Fruit fly (Drosophila melanogaster) whole organism, embryonic: ENCODE results near the gene Smvt.
A peak's percentile ranks its signal among the peaks of the same experiment; 100 is the strongest.

Source experiments
- ATbp ChIP-seq: fragments of 200-800 bp; sonication (Bioruptor generic); optimal IDR thresholded peaks from 2 replicates; lab custom pipeline; 2017; ENCODE audit warnings: missing biosample characterization, mild to moderate bottlenecking, missing genetic modification characterization, missing genetic modification reagents
- Blimp-1 ChIP-seq: fragments of 200-800 bp; sonication (Bioruptor generic); optimal IDR thresholded peaks from 3 replicates; lab custom pipeline; 2018; ENCODE audit warnings: missing biosample characterization, missing genetic modification characterization, mild to moderate bottlenecking, moderate library complexity, missing genetic modification reagents
- Bteb2 ChIP-seq: fragments of 200-800 bp; sonication (Bioruptor generic); optimal IDR thresholded peaks from 2 replicates; lab custom pipeline; 2016; ENCODE audit warnings: missing biosample characterization, missing genetic modification characterization
- CG12769 ChIP-seq: fragments of 200-800 bp; sonication (Bioruptor generic); optimal IDR thresholded peaks from 2 replicates; lab custom pipeline; 2019; ENCODE audit warnings: missing biosample characterization, mild to moderate bottlenecking, missing genetic modification characterization, moderate library complexity
- CG15073 ChIP-seq: fragments of 200-800 bp; sonication (Bioruptor generic); optimal IDR thresholded peaks from 2 replicates; lab custom pipeline; 2016; ENCODE audit warnings: missing biosample characterization, missing genetic modification characterization
- CG16813 ChIP-seq: fragments of 200-800 bp; sonication (Bioruptor generic); IDR thresholded peaks from 3 replicates; pipeline ENCODE4 v1.3.6; 2022; ENCODE audit warnings: missing biosample characterization, missing genetic modification characterization; ENCODE audit not compliant: partially characterized antibody
- CG18599 ChIP-seq: fragments of 200-800 bp; sonication (Bioruptor generic); optimal IDR thresholded peaks from 3 replicates; lab custom pipeline; 2017; ENCODE audit warnings: missing biosample characterization, missing genetic modification characterization, mild to moderate bottlenecking, moderate library complexity, missing genetic modification reagents
- CG2889 ChIP-seq: fragments of 200-800 bp; sonication (Bioruptor generic); IDR thresholded peaks from 3 replicates; pipeline ENCODE4 v1.3.6; 2022; ENCODE audit warnings: missing biosample characterization, missing genetic modification characterization
- CG30403 ChIP-seq: fragments of 200-800 bp; sonication (Bioruptor generic); optimal IDR thresholded peaks from 3 replicates; lab custom pipeline; 2016; ENCODE audit warnings: missing biosample characterization, missing genetic modification characterization
- CG34224 ChIP-seq: fragments of 200-800 bp; sonication (Bioruptor generic); IDR thresholded peaks from 3 replicates; pipeline ENCODE4 v1.3.6; 2022; ENCODE audit warnings: missing biosample characterization, missing genetic modification characterization; ENCODE audit not compliant: partially characterized antibody
- CG4404 ChIP-seq: fragments of 200-800 bp; sonication (Bioruptor generic); IDR thresholded peaks from 2 replicates; pipeline ENCODE4 v1.3.6; 2022; ENCODE audit warnings: missing biosample characterization, missing genetic modification characterization
- CG6813 ChIP-seq: fragments of 200-800 bp; sonication (Bioruptor generic); optimal IDR thresholded peaks from 2 replicates; lab custom pipeline; 2017; ENCODE audit warnings: missing biosample characterization, missing genetic modification characterization, mild to moderate bottlenecking, moderate library complexity, missing genetic modification reagents
- CG8089 ChIP-seq: fragments of 200-800 bp; sonication (Bioruptor generic); optimal IDR thresholded peaks from 3 replicates; lab custom pipeline; 2016; ENCODE audit warnings: missing biosample characterization, missing genetic modification characterization
- CG8281 ChIP-seq: fragments of 200-800 bp; sonication (Bioruptor generic); optimal IDR thresholded peaks from 2 replicates; lab custom pipeline; 2018; ENCODE audit warnings: missing biosample characterization, mild to moderate bottlenecking, missing genetic modification characterization, moderate library complexity
- CG8478 ChIP-seq: fragments of >200 bp; optimal IDR thresholded peaks from 2 replicates; lab custom pipeline; 2018
- D ChIP-seq, 2 experiments: fragments of 200-800 bp in 1 of 2; fragments of >200 bp in 1 of 2; sonication (Bioruptor generic) in 1 of 2; optimal IDR thresholded peaks; 2 replicates in 1 of 2; 3 replicates in 1 of 2; lab custom pipeline; 2017; ENCODE audit warnings: mild to moderate bottlenecking in 1 of 2, missing biosample characterization in 1 of 2, missing genetic modification characterization in 1 of 2, missing genetic modification reagents in 1 of 2
- D19A ChIP-seq: fragments of 200-800 bp; optimal IDR thresholded peaks from 3 replicates; lab custom pipeline; 2019; ENCODE audit warnings: missing biosample characterization, mild to moderate bottlenecking, missing genetic modification characterization, moderate library complexity
- Dbx ChIP-seq: fragments of 200-800 bp; sonication (Bioruptor generic); IDR thresholded peaks from 3 replicates; pipeline ENCODE4 v1.3.6; 2022; ENCODE audit warnings: missing biosample characterization, missing genetic modification characterization
- Ets65A ChIP-seq: fragments of 200-800 bp; sonication (Bioruptor generic); peaks from one replicate; lab custom pipeline; 2016; ENCODE audit warnings: missing biosample characterization, missing genetic modification characterization
- HLH4C ChIP-seq: fragments of 200-800 bp; sonication (Bioruptor generic); IDR thresholded peaks from 3 replicates; pipeline ENCODE4 v1.3.6; 2022; ENCODE audit warnings: missing biosample characterization, missing genetic modification characterization; ENCODE audit not compliant: partially characterized antibody
- MESR4 ChIP-seq: fragments of 200-800 bp; sonication (Bioruptor generic); optimal IDR thresholded peaks from 2 replicates; lab custom pipeline; 2018; ENCODE audit warnings: missing biosample characterization, mild to moderate bottlenecking, missing genetic modification characterization, moderate library complexity
- Mrtf ChIP-seq: fragments of 200-800 bp; sonication (Bioruptor generic); IDR thresholded peaks from 3 replicates; pipeline ENCODE4 v1.3.6; 2022; ENCODE audit warnings: missing biosample characterization, missing genetic modification characterization
- Side ChIP-seq: fragments of 200-800 bp; sonication (Bioruptor generic); optimal IDR thresholded peaks from 2 replicates; lab custom pipeline; 2016; ENCODE audit warnings: missing biosample characterization, missing genetic modification characterization
- Sin3A ChIP-seq: fragments of >200 bp; optimal IDR thresholded peaks from 2 replicates; lab custom pipeline; 2018
- ac ChIP-seq: fragments of 200-800 bp; sonication (Bioruptor generic); optimal IDR thresholded peaks from 3 replicates; lab custom pipeline; 2017; ENCODE audit warnings: missing biosample characterization, mild to moderate bottlenecking, missing genetic modification characterization
- amos ChIP-seq: fragments of 200-800 bp; sonication (Bioruptor generic); IDR thresholded peaks from 2 replicates; pipeline ENCODE4 v1.3.6; 2022; ENCODE audit warnings: missing biosample characterization, missing genetic modification characterization; ENCODE audit not compliant: partially characterized antibody
- bbx ChIP-seq: fragments of 200-800 bp; sonication (Bioruptor generic); IDR thresholded peaks from 2 replicates; pipeline ENCODE4 v1.3.6; 2022; ENCODE audit warnings: missing biosample characterization, missing genetic modification characterization; ENCODE audit not compliant: partially characterized antibody
- bigmax ChIP-seq: fragments of 200-800 bp; sonication (Bioruptor generic); optimal IDR thresholded peaks from 2 replicates; lab custom pipeline; 2018; ENCODE audit warnings: missing biosample characterization, mild to moderate bottlenecking, missing genetic modification characterization
- cad ChIP-seq: fragments of >200 bp; optimal IDR thresholded peaks from 2 replicates; lab custom pipeline; 2017; ENCODE audit warnings: missing biosample characterization, missing genetic modification characterization
- chn ChIP-seq: fragments of 200-800 bp; sonication (Bioruptor generic); optimal IDR thresholded peaks from 2 replicates; lab custom pipeline; 2016; ENCODE audit warnings: missing biosample characterization, missing genetic modification characterization
- corto ChIP-seq: fragments of 200-800 bp; sonication (Bioruptor generic); optimal IDR thresholded peaks from 2 replicates; lab custom pipeline; 2016; ENCODE audit warnings: missing biosample characterization, mild to moderate bottlenecking, missing genetic modification characterization, moderate library complexity
- cwo ChIP-seq: fragments of 200-800 bp; sonication (Bioruptor generic); optimal IDR thresholded peaks from 3 replicates; lab custom pipeline; 2017; ENCODE audit warnings: missing biosample characterization, missing genetic modification characterization, mild to moderate bottlenecking, moderate library complexity, missing genetic modification reagents
- dan ChIP-seq: fragments of 200-800 bp; sonication (Bioruptor generic); IDR thresholded peaks from 2 replicates; pipeline ENCODE4 v1.3.6; 2022; ENCODE audit warnings: missing biosample characterization, missing genetic modification characterization
- ems ChIP-seq: fragments of 200-800 bp; sonication (Bioruptor generic); optimal IDR thresholded peaks from 3 replicates; lab custom pipeline; 2016; ENCODE audit warnings: missing biosample characterization, missing genetic modification characterization
- fd3F ChIP-seq: fragments of 200-800 bp; sonication (Bioruptor generic); optimal IDR thresholded peaks from 2 replicates; lab custom pipeline; 2018; ENCODE audit warnings: missing biosample characterization, mild to moderate bottlenecking, missing genetic modification characterization, moderate library complexity
- gt ChIP-seq: fragments of 200-800 bp; sonication (Bioruptor generic); IDR thresholded peaks from 2 replicates; pipeline ENCODE4 v1.3.6; 2022; ENCODE audit warnings: missing biosample characterization, missing genetic modification characterization
- jumu ChIP-seq: fragments of 200-800 bp; sonication (Bioruptor generic); optimal IDR thresholded peaks from 3 replicates; lab custom pipeline; 2016; ENCODE audit warnings: missing biosample characterization, missing genetic modification characterization
- kah ChIP-seq: fragments of 200-800 bp; sonication (Bioruptor generic); optimal IDR thresholded peaks from 2 replicates; lab custom pipeline; 2018; ENCODE audit warnings: missing biosample characterization, mild to moderate bottlenecking, missing genetic modification characterization
- kni ChIP-seq: fragments of 200-800 bp; sonication (Bioruptor generic); optimal IDR thresholded peaks from 3 replicates; lab custom pipeline; 2017; ENCODE audit warnings: mild to moderate bottlenecking, missing biosample characterization, missing genetic modification reagents, missing genetic modification characterization
- mirr ChIP-seq: fragments of 200-800 bp; sonication (Bioruptor generic); optimal IDR thresholded peaks from 3 replicates; lab custom pipeline; 2018; ENCODE audit warnings: missing biosample characterization, mild to moderate bottlenecking, missing genetic modification characterization
- nom ChIP-seq: fragments of 200-800 bp; sonication (Bioruptor generic); optimal IDR thresholded peaks from 2 replicates; lab custom pipeline; 2017; ENCODE audit warnings: missing biosample characterization, missing genetic modification characterization, mild to moderate bottlenecking, moderate library complexity, missing genetic modification reagents
- pb ChIP-seq: fragments of 200-800 bp; sonication (Bioruptor generic); optimal IDR thresholded peaks from 3 replicates; lab custom pipeline; 2016; ENCODE audit warnings: missing biosample characterization, missing genetic modification characterization
- pita ChIP-seq: fragments of 200-800 bp; sonication (Bioruptor generic); optimal IDR thresholded peaks from 2 replicates; lab custom pipeline; 2017; ENCODE audit warnings: missing biosample characterization, mild to moderate bottlenecking, missing genetic modification characterization
- sens-2 ChIP-seq: fragments of 200-800 bp; sonication (Bioruptor generic); IDR thresholded peaks from 2 replicates; pipeline ENCODE4 v1.3.6; 2022; ENCODE audit warnings: missing biosample characterization, missing genetic modification characterization
- so ChIP-seq: fragments of 200-800 bp; sonication (Bioruptor generic); IDR thresholded peaks from 3 replicates; pipeline ENCODE4 v1.3.6; 2022; ENCODE audit warnings: missing biosample characterization, missing genetic modification characterization
- tap ChIP-seq: fragments of 200-800 bp; optimal IDR thresholded peaks from 3 replicates; lab custom pipeline; 2019; ENCODE audit warnings: missing biosample characterization, mild to moderate bottlenecking, missing genetic modification characterization, moderate library complexity
- tin ChIP-seq: fragments of 200-800 bp; sonication (Bioruptor generic); optimal IDR thresholded peaks from 3 replicates; lab custom pipeline; 2016; ENCODE audit warnings: missing biosample characterization, missing genetic modification characterization
- vvl ChIP-seq: fragments of 200-800 bp; sonication (Bioruptor generic); IDR thresholded peaks from 2 replicates; pipeline ENCODE4 v1.3.6; 2022; ENCODE audit warnings: missing biosample characterization, missing genetic modification characterization
- wek ChIP-seq: fragments of 200-800 bp; sonication (Bioruptor generic); optimal IDR thresholded peaks from 3 replicates; lab custom pipeline; 2018; ENCODE audit warnings: missing biosample characterization, mild to moderate bottlenecking, missing genetic modification characterization, moderate library complexity

The Smvt gene

dm6 chr3R:31713306-31714123, 47.9 kb downstream of the Smvt start, which contains the start of gene ttk:
ttk (plus strand) TSS chr3R:31713867.
- TF ChIP-seq CG34224 (GFP tag; lab: Robert Waterston, UW) (peak; percentile 46; the same call in 1 of the 3 replicates), sens-2 (GFP tag; lab: Robert Waterston, UW) (no peak), D (optimal IDR thresholded peaks at IDR 0.05; lab: Kevin White, UChicago) (no peak), D (GFP tag; optimal IDR thresholded peaks at IDR 0.05; lab: Kevin White, UChicago) (no peak), fd3F (GFP tag; lab: Kevin White, UChicago) (no peak), bbx (GFP tag; lab: Robert Waterston, UW) (0 out of 2 replicates have a peak, but pooled peaks have one; percentile 22), cwo (no peak), ATbp (GFP tag; lab: Kevin White, UChicago) (no peak), HLH4C (0 out of 3 replicates have a peak, but pooled peaks have one; percentile 16), jumu (GFP tag; lab: Kevin White, UChicago) (no peak), so (0 out of 3 replicates have a peak, but pooled peaks have one; percentile 50), CG30403 (GFP tag; lab: Kevin White, UChicago) (no peak), dan (GFP tag; lab: Robert Waterston, UW) (no peak), ac (no peak), mirr (GFP tag; lab: Kevin White, UChicago) (no peak), MESR4 (no peak), Ets65A (GFP tag; lab: Kevin White, UChicago) (no peak), chn (GFP tag; lab: Kevin White, UChicago) (peak; percentile 58), Side (GFP tag; lab: Kevin White, UChicago) (no peak), Dbx (GFP tag; lab: Robert Waterston, UW) (peak; percentile 27; the same call in 1 of the 3 replicates), pita (GFP tag; lab: Kevin White, UChicago) (no peak), tap (tag; lab: Kevin White, UChicago) (no peak), cad (GFP tag; lab: Kevin White, UChicago) (no peak), CG6813 (GFP tag; lab: Kevin White, UChicago) (peak; percentile 19), kah (peak; percentile 8), Sin3A (lab: Kevin White, UChicago) (no peak), bigmax (GFP tag; lab: Kevin White, UChicago) (no peak), kni (peak; percentile 94), pb (no peak), corto (GFP tag; lab: Kevin White, UChicago) (peak; percentile 64), amos (GFP tag; lab: Robert Waterston, UW) (no peak), CG2889 (no peak), vvl (GFP tag; lab: Robert Waterston, UW) (peak; percentile 35; the same call in 1 of the 2 replicates), Blimp-1 (no peak), Mrtf (GFP tag; lab: Robert Waterston, UW) (no peak), wek (GFP tag; lab: Kevin White, UChicago) (no peak), Bteb2 (no peak), tin (GFP tag; lab: Kevin White, UChicago) (no peak), CG18599 (GFP tag; lab: Kevin White, UChicago) (no peak), gt (GFP tag; lab: Robert Waterston, UW) (no peak), nom (GFP tag; lab: Kevin White, UChicago) (peak; percentile 68), D19A (tag; lab: Kevin White, UChicago) (no peak), CG4404 (GFP tag; lab: Robert Waterston, UW) (no peak), CG8478 (lab: Kevin White, UChicago) (no peak), CG8281 (tag; lab: Kevin White, UChicago) (no peak), CG12769 (peak; percentile 95), ems (GFP tag; lab: Kevin White, UChicago) (no peak), CG8089 (GFP tag; lab: Kevin White, UChicago) (no peak), CG15073 (GFP tag; lab: Kevin White, UChicago) (no peak), CG16813 (GFP tag; lab: Robert Waterston, UW) (no peak)
